Worm (Caenorhabditis elegans) whole organism, early embryonic: ENCODE data around the gene F01F1.2.

ENCODE experiments used
- B0310.2 ChIP-seq: sonication (generic microtip); optimal IDR thresholded peaks from 2 replicates; lab custom pipeline; 2016; ENCODE audit warnings: mild to moderate bottlenecking, missing genetic modification characterization, missing compliant biosample characterization
- ama-1 ChIP-seq: fragments of 150-350 bp; optimal IDR thresholded peaks from 2 replicates; lab custom pipeline; 2014
- ceh-36 ChIP-seq: sonication (generic microtip); optimal IDR thresholded peaks from 2 replicates; lab custom pipeline; 2016; ENCODE audit warnings: missing genetic modification characterization, inconsistent platforms, missing compliant biosample characterization
- ets-7 ChIP-seq: sonication (generic microtip); optimal IDR thresholded peaks from 2 replicates; lab custom pipeline; 2016; ENCODE audit warnings: missing genotype, missing genetic modification characterization, missing compliant biosample characterization
- flt-1 ChIP-seq: fragments of 200-800 bp; sonication (Bioruptor generic); IDR thresholded peaks from 2 replicates; pipeline ENCODE4 v1.3.6; 2022; ENCODE audit warnings: missing genetic modification characterization, missing compliant biosample characterization
- hmbx-1 ChIP-seq: sonication (generic microtip); optimal IDR thresholded peaks from 2 replicates; lab custom pipeline; 2016; ENCODE audit warnings: mild to moderate bottlenecking, missing genetic modification characterization, missing compliant biosample characterization
- hnd-1 ChIP-seq: sonication (generic microtip); optimal IDR thresholded peaks from 2 replicates; lab custom pipeline; 2016; ENCODE audit warnings: missing genetic modification characterization, missing compliant biosample characterization
- sea-1 ChIP-seq: fragments of 200-800 bp; sonication (Bioruptor generic); conservative IDR thresholded peaks from 2 replicates; pipeline ENCODE4 v1.3.6; 2022; ENCODE audit warnings: missing genetic modification characterization, missing compliant biosample characterization
- tbx-37 ChIP-seq: fragments of 200-800 bp; sonication (Bioruptor generic); conservative IDR thresholded peaks from 2 replicates; pipeline ENCODE4 v1.3.6; 2022; ENCODE audit warnings: missing genetic modification reagents, missing genetic modification characterization, missing compliant biosample characterization
- tra-4 ChIP-seq: sonication (generic microtip); optimal IDR thresholded peaks from 2 replicates; lab custom pipeline; 2017; ENCODE audit warnings: missing genetic modification characterization, missing compliant biosample characterization

DNA sequence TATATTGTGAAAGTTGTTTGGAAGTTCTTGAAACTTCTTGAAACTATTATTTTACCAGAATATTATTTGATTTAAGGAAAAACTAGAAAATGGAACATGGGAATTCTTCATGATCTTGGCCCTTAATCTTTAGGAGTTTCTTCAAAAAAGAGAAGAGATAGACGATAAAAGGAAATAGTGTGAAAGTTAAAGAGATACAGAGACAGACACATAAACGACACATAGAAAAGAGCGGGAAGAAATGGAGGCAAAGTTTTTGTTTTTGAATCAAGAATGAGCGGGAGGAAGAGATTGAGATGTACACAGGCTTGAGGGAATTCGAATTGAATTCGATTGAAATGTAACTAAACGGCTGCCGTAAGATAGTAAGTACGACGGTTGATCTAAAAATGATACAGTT lies 19.1 kb downstream of the F01F1.2 start:
- TF ChIP-seq tbx-37 (GFP tag; lab: Robert Waterston, UW), result no peak
- TF ChIP-seq tra-4 (tag; lab: Kevin White, UChicago), result no peak
- TF ChIP-seq flt-1, result no peak
- no peak for TF ChIP-seq ets-7 (tag; lab: Kevin White, UChicago)
- TF ChIP-seq sea-1 (GFP tag; lab: Robert Waterston, UW), result no peak
- TF ChIP-seq B0310.2 (tag; lab: Kevin White, UChicago), result no peak
- no peak for TF ChIP-seq ama-1 (lab: Kevin White, UChicago)
- TF ChIP-seq hnd-1 (tag; lab: Kevin White, UChicago), result no peak
- no peak for TF ChIP-seq hmbx-1 (tag; lab: Kevin White, UChicago)
- TF ChIP-seq ceh-36 (tag; lab: Kevin White, UChicago), result no peak
